Worm (Caenorhabditis elegans): Measurements from ENCODE around the gene rpt-3.

The rpt-3 gene

ce11 chrIII:6499102-6499501 is 9.5 kb downstream of the rpt-3 start:
- TF ChIP-seq cog-1 (tag; optimal IDR thresholded peaks at IDR 0.05) = no peak
- TF ChIP-seq ref-1 (GFP tag; conservative IDR thresholded peaks at IDR 0.05) = no peak
- TF ChIP-seq ztf-23 (GFP tag; IDR thresholded peaks at IDR 0.05) = no peak
- no peak for TF ChIP-seq ztf-29 (GFP tag; IDR thresholded peaks at IDR 0.05)
- TF ChIP-seq klf-2 (GFP tag; conservative IDR thresholded peaks at IDR 0.05) = no peak
- no peak for TF ChIP-seq flt-1 (GFP tag; IDR thresholded peaks at IDR 0.05)
- no peak for TF ChIP-seq med-1 (GFP tag; optimal IDR thresholded peaks at IDR 0.05; ENCODE audit: insufficient read depth)
- TF ChIP-seq tab-1 (GFP tag; IDR thresholded peaks at IDR 0.05) = no peak
- TF ChIP-seq T22C8.4 (GFP tag; IDR thresholded peaks at IDR 0.05) = no peak

- TF ChIP-seq T22C8.4 (GFP tag; IDR thresholded peaks at IDR 0.05) = no peak
- no peak for TF ChIP-seq ref-1 (GFP tag; conservative IDR thresholded peaks at IDR 0.05)
- no peak for TF ChIP-seq flt-1 (GFP tag; IDR thresholded peaks at IDR 0.05)
- TF ChIP-seq klf-2 (GFP tag; conservative IDR thresholded peaks at IDR 0.05) = no peak
Observed at ce11 chrIII:6500032-6500564, 10.5 kb downstream of the rpt-3 start, which contains the start of gene F23F12.3. Gene F23F12.3 (plus strand): TSS chrIII:6500514.

- TF ChIP-seq med-1 (GFP tag; optimal IDR thresholded peaks at IDR 0.05; ENCODE audit: insufficient read depth) (no peak), klf-2 (GFP tag; conservative IDR thresholded peaks at IDR 0.05) (no peak), tab-1 (GFP tag; IDR thresholded peaks at IDR 0.05) (no peak), ref-1 (GFP tag; conservative IDR thresholded peaks at IDR 0.05) (no peak), T22C8.4 (GFP tag; IDR thresholded peaks at IDR 0.05) (no peak), flt-1 (GFP tag; IDR thresholded peaks at IDR 0.05) (no peak), ztf-29 (GFP tag; IDR thresholded peaks at IDR 0.05) (no peak), cog-1 (tag; optimal IDR thresholded peaks at IDR 0.05) (no peak), ztf-23 (GFP tag; IDR thresholded peaks at IDR 0.05) (no peak)
Observed at ce11 chrIII:6507832-6508231, 18.2 kb downstream of the rpt-3 start, which contains the start of gene F23F12.12. Gene F23F12.12 (plus strand): TSS chrIII:6508132.

- no peak for TF ChIP-seq cog-1 (tag; optimal IDR thresholded peaks at IDR 0.05)
- TF ChIP-seq tab-1 (GFP tag; IDR thresholded peaks at IDR 0.05) = no peak
- no peak for TF ChIP-seq flt-1 (GFP tag; IDR thresholded peaks at IDR 0.05)
- TF ChIP-seq ztf-23 (GFP tag; IDR thresholded peaks at IDR 0.05) = no peak
- TF ChIP-seq ztf-29 (GFP tag; IDR thresholded peaks at IDR 0.05) = no peak
- TF ChIP-seq T22C8.4 (GFP tag; IDR thresholded peaks at IDR 0.05) = no peak
- TF ChIP-seq ref-1 (GFP tag; conservative IDR thresholded peaks at IDR 0.05) = no peak
- no peak for TF ChIP-seq klf-2 (GFP tag; conservative IDR thresholded peaks at IDR 0.05)
Observed at ce11 chrIII:6508327-6508726, 18.7 kb downstream of the rpt-3 start.

- TF ChIP-seq med-1 (GFP tag; optimal IDR thresholded peaks at IDR 0.05; ENCODE audit: insufficient read depth) = no peak
- no peak for TF ChIP-seq klf-2 (GFP tag; conservative IDR thresholded peaks at IDR 0.05)
- no peak for TF ChIP-seq ztf-29 (GFP tag; IDR thresholded peaks at IDR 0.05)
- no peak for TF ChIP-seq cog-1 (tag; optimal IDR thresholded peaks at IDR 0.05)
- no peak for TF ChIP-seq ref-1 (GFP tag; conservative IDR thresholded peaks at IDR 0.05)
- TF ChIP-seq flt-1 (GFP tag; IDR thresholded peaks at IDR 0.05) = no peak
- no peak for TF ChIP-seq ztf-23 (GFP tag; IDR thresholded peaks at IDR 0.05)
- no peak for TF ChIP-seq tab-1 (GFP tag; IDR thresholded peaks at IDR 0.05)
Observed at ce11 chrIII:6509301-6509700, 19.7 kb downstream of the rpt-3 start.

ce11 chrIII:6514673-6515072 is 25.1 kb downstream of the rpt-3 start, which contains the start of gene acr-5:
Gene acr-5 (minus strand): TSS chrIII:6514773.
- no peak for TF ChIP-seq med-1 (GFP tag; optimal IDR thresholded peaks at IDR 0.05; ENCODE audit: insufficient read depth)
- no peak for TF ChIP-seq klf-2 (GFP tag; conservative IDR thresholded peaks at IDR 0.05)
- no peak for TF ChIP-seq cog-1 (tag; optimal IDR thresholded peaks at IDR 0.05)
- no peak for TF ChIP-seq ztf-23 (GFP tag; IDR thresholded peaks at IDR 0.05)
- no peak for TF ChIP-seq ztf-29 (GFP tag; IDR thresholded peaks at IDR 0.05)
- no peak for TF ChIP-seq ref-1 (GFP tag; conservative IDR thresholded peaks at IDR 0.05)
- TF ChIP-seq tab-1 (GFP tag; IDR thresholded peaks at IDR 0.05) = no peak
- TF ChIP-seq flt-1 (GFP tag; IDR thresholded peaks at IDR 0.05) = no peak
- TF ChIP-seq T22C8.4 (GFP tag; IDR thresholded peaks at IDR 0.05) = no peak

- no peak for TF ChIP-seq ztf-23 (GFP tag; IDR thresholded peaks at IDR 0.05)
- no peak for TF ChIP-seq ref-1 (GFP tag; conservative IDR thresholded peaks at IDR 0.05)
- no peak for TF ChIP-seq T22C8.4 (GFP tag; IDR thresholded peaks at IDR 0.05)
- TF ChIP-seq cog-1 (tag; optimal IDR thresholded peaks at IDR 0.05) = no peak
- TF ChIP-seq klf-2 (GFP tag; conservative IDR thresholded peaks at IDR 0.05) = no peak
- no peak for TF ChIP-seq tab-1 (GFP tag; IDR thresholded peaks at IDR 0.05)
- TF ChIP-seq med-1 (GFP tag; optimal IDR thresholded peaks at IDR 0.05; ENCODE audit: insufficient read depth) = no peak
- TF ChIP-seq ztf-29 (GFP tag; IDR thresholded peaks at IDR 0.05) = no peak
Observed at ce11 chrIII:6519949-6520348, 30.4 kb downstream of the rpt-3 start, which contains the start of gene C09E7.10. Gene C09E7.10 (minus strand): TSS chrIII:6520049.

ce11 chrIII:6525557-6525956 is 36.0 kb downstream of the rpt-3 start, which contains the start of gene oig-1:
Gene oig-1 (minus strand): TSS chrIII:6525657.
- TF ChIP-seq flt-1 (GFP tag; IDR thresholded peaks at IDR 0.05) (no peak), ref-1 (GFP tag; conservative IDR thresholded peaks at IDR 0.05) (no peak), med-1 (GFP tag; optimal IDR thresholded peaks at IDR 0.05; ENCODE audit: insufficient read depth) (no peak), ztf-29 (GFP tag; IDR thresholded peaks at IDR 0.05) (no peak), ztf-23 (GFP tag; IDR thresholded peaks at IDR 0.05) (no peak), klf-2 (GFP tag; conservative IDR thresholded peaks at IDR 0.05) (no peak), T22C8.4 (GFP tag; IDR thresholded peaks at IDR 0.05) (no peak), cog-1 (tag; optimal IDR thresholded peaks at IDR 0.05) (no peak), tab-1 (GFP tag; IDR thresholded peaks at IDR 0.05) (no peak)

- TF ChIP-seq tab-1 (GFP tag; IDR thresholded peaks at IDR 0.05) (no peak), ztf-23 (GFP tag; IDR thresholded peaks at IDR 0.05) (no peak), cog-1 (tag; optimal IDR thresholded peaks at IDR 0.05) (no peak), ref-1 (GFP tag; conservative IDR thresholded peaks at IDR 0.05) (no peak), flt-1 (GFP tag; IDR thresholded peaks at IDR 0.05) (no peak), T22C8.4 (GFP tag; IDR thresholded peaks at IDR 0.05) (no peak), klf-2 (GFP tag; conservative IDR thresholded peaks at IDR 0.05) (no peak), ztf-29 (GFP tag; IDR thresholded peaks at IDR 0.05) (no peak), med-1 (GFP tag; optimal IDR thresholded peaks at IDR 0.05; ENCODE audit: insufficient read depth) (no peak)
Observed at ce11 chrIII:6527902-6528301, 38.3 kb downstream of the rpt-3 start, which contains the start of gene pqn-10. Gene pqn-10 (plus strand): TSS chrIII:6528202.

Data from whole organism, midembryonic.